Worm (Caenorhabditis elegans): ENCODE data around the gene gpa-2.

Gene gpa-2

ce11 chrV:8406155-8406554 lies 35.4 kb downstream of the gpa-2 start:
- TF ChIP-seq alr-1 (tag; optimal IDR thresholded peaks at IDR 0.05): no peak
- TF ChIP-seq nhr-25 (tag; optimal IDR thresholded peaks at IDR 0.05): peak; percentile 24

- TF ChIP-seq mbf-1 (tag; optimal IDR thresholded peaks at IDR 0.05) (no peak), nhr-129 (tag; optimal IDR thresholded peaks at IDR 0.05) (peak; percentile 66), ZK546.5 (tag; optimal IDR thresholded peaks at IDR 0.05) (no peak), fos-1 (tag; optimal IDR thresholded peaks at IDR 0.05) (no peak), lin-13 (GFP tag; optimal IDR thresholded peaks at IDR 0.05) (no peak), sem-4 (tag; optimal IDR thresholded peaks at IDR 0.05) (no peak), lin-11 (tag; optimal IDR thresholded peaks at IDR 0.05) (no peak), nhr-25 (tag; optimal IDR thresholded peaks at IDR 0.05) (peak; percentile 31), C34F6.9 (tag; optimal IDR thresholded peaks at IDR 0.05) (no peak), sma-9 (GFP tag; optimal IDR thresholded peaks at IDR 0.05) (peak; percentile 13), sma-9 (tag; optimal IDR thresholded peaks at IDR 0.05) (no peak), blmp-1 (tag; optimal IDR thresholded peaks at IDR 0.05; ENCODE audit: insufficient read depth) (peak; percentile 0), sma-3 (GFP tag; optimal IDR thresholded peaks at IDR 0.05) (no peak), mab-5 (tag; optimal IDR thresholded peaks at IDR 0.05) (no peak), ceh-82 (tag; optimal IDR thresholded peaks at IDR 0.05) (no peak), F13H6.1 (tag; optimal IDR thresholded peaks at IDR 0.05) (no peak)
Measured at ce11 chrV:8406911-8407310, 36.1 kb downstream of the gpa-2 start.

- no peak for TF ChIP-seq alr-1 (tag; optimal IDR thresholded peaks at IDR 0.05)
- TF ChIP-seq blmp-1 (tag; optimal IDR thresholded peaks at IDR 0.05; ENCODE audit: insufficient read depth): peak; percentile 78
- TF ChIP-seq sma-3 (GFP tag; optimal IDR thresholded peaks at IDR 0.05): no peak
- TF ChIP-seq nhr-6 (tag; optimal IDR thresholded peaks at IDR 0.05): no peak
- TF ChIP-seq nhr-77 (tag; optimal IDR thresholded peaks at IDR 0.05): no peak
- no peak for TF ChIP-seq aly-2 (tag; optimal IDR thresholded peaks at IDR 0.05)
- TF ChIP-seq nhr-21 (tag; optimal IDR thresholded peaks at IDR 0.05): peak; percentile 13
- no peak for TF ChIP-seq zag-1 (tag; optimal IDR thresholded peaks at IDR 0.05)
- TF ChIP-seq fos-1 (tag; optimal IDR thresholded peaks at IDR 0.05): peak; percentile 17
- no peak for TF ChIP-seq unc-39 (tag; optimal IDR thresholded peaks at IDR 0.05)
- no peak for TF ChIP-seq sem-4 (tag; optimal IDR thresholded peaks at IDR 0.05)
- TF ChIP-seq dmd-4 (tag; optimal IDR thresholded peaks at IDR 0.05): no peak
- no peak for TF ChIP-seq unc-55 (GFP tag; optimal IDR thresholded peaks at IDR 0.05)
- TF ChIP-seq R02D3.7 (tag; optimal IDR thresholded peaks at IDR 0.05): no peak
Measured at ce11 chrV:8409594-8409993, 38.8 kb downstream of the gpa-2 start.

- no peak for TF ChIP-seq C34F6.9 (tag; optimal IDR thresholded peaks at IDR 0.05)
- TF ChIP-seq unc-55 (GFP tag; optimal IDR thresholded peaks at IDR 0.05): no peak
- no peak for TF ChIP-seq nhr-12 (tag; optimal IDR thresholded peaks at IDR 0.05)
- TF ChIP-seq dmd-4 (tag; optimal IDR thresholded peaks at IDR 0.05): no peak
- TF ChIP-seq F13H6.1 (tag; optimal IDR thresholded peaks at IDR 0.05): no peak
- TF ChIP-seq nhr-237 (tag; optimal IDR thresholded peaks at IDR 0.05): no peak
- no peak for TF ChIP-seq nhr-10 (tag; optimal IDR thresholded peaks at IDR 0.05)
- TF ChIP-seq fos-1 (tag; optimal IDR thresholded peaks at IDR 0.05): no peak
- no peak for TF ChIP-seq unc-62 (GFP tag; optimal IDR thresholded peaks at IDR 0.05)
- TF ChIP-seq egl-27 (tag; optimal IDR thresholded peaks at IDR 0.05): no peak
Measured at ce11 chrV:8410406-8410805, 39.6 kb downstream of the gpa-2 start, which contains the start of gene F52E1.2. TSS of gene F52E1.2 (plus strand) at chrV:8410595.

DNA sequence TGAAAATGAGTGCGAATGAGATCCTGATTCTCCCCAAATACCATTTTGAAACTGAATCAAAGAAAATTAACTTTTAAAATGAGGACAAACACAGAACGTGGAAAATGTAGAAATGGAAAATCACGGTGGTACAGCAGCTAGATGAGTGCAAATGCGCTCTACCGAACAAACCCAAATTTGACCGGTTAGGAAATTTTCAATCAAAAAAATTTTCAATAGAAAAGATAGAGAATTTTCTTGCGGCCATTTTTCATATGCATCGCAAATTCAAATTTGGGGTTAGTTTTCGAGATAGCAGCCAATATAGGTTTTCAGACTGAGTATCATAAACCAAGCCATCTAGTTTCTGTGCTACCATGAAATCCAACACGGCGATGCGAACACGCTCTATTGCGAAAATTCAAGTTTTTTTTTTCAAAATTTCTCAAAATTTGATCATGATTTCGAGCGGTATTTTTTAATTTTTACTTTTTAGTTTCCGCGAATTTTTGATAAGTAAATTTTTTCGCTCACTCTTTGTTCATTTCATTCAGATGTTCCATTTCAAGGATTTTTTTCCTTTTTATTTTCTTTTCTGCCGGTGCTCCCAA lies 42.7 kb downstream of the gpa-2 start, which contains the start of gene vha-18:
TSS of gene vha-18 (minus strand) at position 51 of the 590 bp plus-strand sequence.
- no peak for TF ChIP-seq nhr-6 (tag; optimal IDR thresholded peaks at IDR 0.05)
- no peak for TF ChIP-seq aly-2 (tag; optimal IDR thresholded peaks at IDR 0.05)
- TF ChIP-seq nhr-25 (tag; optimal IDR thresholded peaks at IDR 0.05): no peak
- TF ChIP-seq nhr-237 (tag; optimal IDR thresholded peaks at IDR 0.05): no peak
- TF ChIP-seq skn-1 (tag; optimal IDR thresholded peaks at IDR 0.05): no peak
- no peak for TF ChIP-seq nhr-129 (tag; optimal IDR thresholded peaks at IDR 0.05)
- TF ChIP-seq nhr-11 (tag; optimal IDR thresholded peaks at IDR 0.05): no peak
- no peak for TF ChIP-seq zag-1 (tag; optimal IDR thresholded peaks at IDR 0.05)
- TF ChIP-seq sem-4 (tag; optimal IDR thresholded peaks at IDR 0.05): no peak
- TF ChIP-seq sma-9 (GFP tag; optimal IDR thresholded peaks at IDR 0.05): no peak
- no peak for TF ChIP-seq sma-9 (tag; optimal IDR thresholded peaks at IDR 0.05)
- no peak for TF ChIP-seq lin-39 (tag; optimal IDR thresholded peaks at IDR 0.05)
- no peak for TF ChIP-seq ztf-11 (tag; optimal IDR thresholded peaks at IDR 0.05)
- TF ChIP-seq ztf-1 (GFP tag; conservative IDR thresholded peaks at IDR 0.05): no peak
- TF ChIP-seq sma-3 (GFP tag; optimal IDR thresholded peaks at IDR 0.05): no peak
- no peak for TF ChIP-seq mdl-1 (tag; optimal IDR thresholded peaks at IDR 0.05)
- TF ChIP-seq Y55F3AM.14 (GFP tag; optimal IDR thresholded peaks at IDR 0.05): no peak
- TF ChIP-seq nhr-10 (tag; optimal IDR thresholded peaks at IDR 0.05): no peak
- no peak for TF ChIP-seq unc-62 (GFP tag; optimal IDR thresholded peaks at IDR 0.05)
